Fruit fly (Drosophila melanogaster): Measurements from ENCODE around the gene CG33303.

The CG33303 gene

dm6 chr2L:10333091-10333991, 42.2 kb downstream of the CG33303 start, which contains the start of gene GATAd:
Gene GATAd, plus strand, starts transcription at chr2L:10333734.
- peak; percentile 46 for TF ChIP-seq CG8924 (tag; optimal IDR thresholded peaks at IDR 0.05)
- peak; percentile 58 for TF ChIP-seq gfzf (GFP tag; optimal IDR thresholded peaks at IDR 0.05)
- no peak for TF ChIP-seq CG18011 (GFP tag; optimal IDR thresholded peaks at IDR 0.05)
- no peak for TF ChIP-seq cas (GFP tag; IDR thresholded peaks at IDR 0.05)
- TF ChIP-seq CG42726 (GFP tag; IDR thresholded peaks at IDR 0.05; ENCODE audit: partially characterized antibody), result no peak
- no peak for TF ChIP-seq so (GFP tag; IDR thresholded peaks at IDR 0.05)
- TF ChIP-seq ewg (GFP tag; optimal IDR thresholded peaks at IDR 0.05), result peak; percentile 3
- TF ChIP-seq CG13287 (GFP tag; IDR thresholded peaks at IDR 0.05; ENCODE audit: partially characterized antibody), result peak; percentile 47; the same call in 1 of the 2 replicates
- peak; percentile 46 for TF ChIP-seq CG14710 (tag; optimal IDR thresholded peaks at IDR 0.05)
- TF ChIP-seq CG6272 (GFP tag; IDR thresholded peaks at IDR 0.05), result no peak
- no peak for TF ChIP-seq D19B (GFP tag; optimal IDR thresholded peaks at IDR 0.05)
- TF ChIP-seq klu (GFP tag; IDR thresholded peaks at IDR 0.05), result no peak
- no peak for TF ChIP-seq sens-2 (GFP tag; IDR thresholded peaks at IDR 0.05)
- no peak for TF ChIP-seq CG12744 (GFP tag; optimal IDR thresholded peaks at IDR 0.05)
- 0 out of 2 replicates have a peak, but pooled peaks have one; percentile 26 for TF ChIP-seq CG9932 (GFP tag; IDR thresholded peaks at IDR 0.05)
- peak; percentile 46 for TF ChIP-seq CG2712 (tag; optimal IDR thresholded peaks at IDR 0.05)
- peak in 1 of 2 experiments; percentile 19 for TF ChIP-seq Eip74EF (GFP tag; optimal IDR thresholded peaks at IDR 0.05)
- peak; percentile 52 for TF ChIP-seq CG9797 (GFP tag; optimal IDR thresholded peaks at IDR 0.05)
- no peak for TF ChIP-seq CG14667 (GFP tag; IDR thresholded peaks at IDR 0.05)
- peak; percentile 24 for TF ChIP-seq CoRest (tag; optimal IDR thresholded peaks at IDR 0.05)
- no peak for TF ChIP-seq Ada2b (GFP tag; IDR thresholded peaks at IDR 0.05)
- no peak for TF ChIP-seq tin (GFP tag; optimal IDR thresholded peaks at IDR 0.05)
- TF ChIP-seq Med (GFP tag), result peak; percentile 60
- peak; percentile 1 for TF ChIP-seq CTCF (GFP tag; optimal IDR thresholded peaks at IDR 0.05)
- TF ChIP-seq NC2α (GFP tag; optimal IDR thresholded peaks at IDR 0.05), result no peak
- TF ChIP-seq CG15479 (GFP tag; optimal IDR thresholded peaks at IDR 0.05), result peak; percentile 64
- TF ChIP-seq ems (GFP tag; optimal IDR thresholded peaks at IDR 0.05), result no peak
- no peak for TF ChIP-seq gcm (GFP tag; optimal IDR thresholded peaks at IDR 0.05)
- peak; percentile 86 for TF ChIP-seq MESR4 (GFP tag; optimal IDR thresholded peaks at IDR 0.05)
- no peak for TF ChIP-seq mirr (GFP tag; optimal IDR thresholded peaks at IDR 0.05)
- TF ChIP-seq CG13775 (GFP tag; optimal IDR thresholded peaks at IDR 0.05), result peak; percentile 20
- TF ChIP-seq CG17361 (GFP tag; IDR thresholded peaks at IDR 0.05), result 0 out of 3 replicates have a peak, but pooled peaks have one; percentile 5
- peak; percentile 6; the same call in 1 of the 2 replicates for TF ChIP-seq CG6689 (GFP tag; IDR thresholded peaks at IDR 0.05)
- TF ChIP-seq CG15269 (tag; optimal IDR thresholded peaks at IDR 0.05), result peak; percentile 0
- no peak for TF ChIP-seq CG10565 (GFP tag; optimal IDR thresholded peaks at IDR 0.05)
- peak; percentile 4 for TF ChIP-seq CG18262 (tag; optimal IDR thresholded peaks at IDR 0.05)
- no peak for TF ChIP-seq emc (GFP tag; optimal IDR thresholded peaks at IDR 0.05)
- TF ChIP-seq Myb (GFP tag; optimal IDR thresholded peaks at IDR 0.05), result peak; percentile 30
- peak; percentile 64 for TF ChIP-seq Tbp (GFP tag; optimal IDR thresholded peaks at IDR 0.05)
- TF ChIP-seq Elba2 (GFP tag; optimal IDR thresholded peaks at IDR 0.05), result no peak
- peak; percentile 12 for TF ChIP-seq Hr3 (GFP tag; optimal IDR thresholded peaks at IDR 0.05)
- peak; percentile 24 for TF ChIP-seq sug (tag; optimal IDR thresholded peaks at IDR 0.05)
- no peak for TF ChIP-seq GATAe (GFP tag; conservative IDR thresholded peaks at IDR 0.05)
- no peak for TF ChIP-seq bab2 (GFP tag; optimal IDR thresholded peaks at IDR 0.05)
- no peak for TF ChIP-seq CG10959 (GFP tag; IDR thresholded peaks at IDR 0.05)
- TF ChIP-seq MBD-R2 (GFP tag; IDR thresholded peaks at IDR 0.05), result peak; percentile 19; the same call in 1 of the 2 replicates
- no peak for TF ChIP-seq esg (GFP tag; conservative IDR thresholded peaks at IDR 0.05)
- peak; percentile 3 for TF ChIP-seq Sin3A (optimal IDR thresholded peaks at IDR 0.05)
- TF ChIP-seq sisA (GFP tag; IDR thresholded peaks at IDR 0.05), result no peak
- TF ChIP-seq CG34376 (GFP tag; optimal IDR thresholded peaks at IDR 0.05), result no peak

Data from whole organism, embryonic.